Worm (Caenorhabditis elegans): ENCODE measurements around the gene Y57E12B.4.

DNA sequence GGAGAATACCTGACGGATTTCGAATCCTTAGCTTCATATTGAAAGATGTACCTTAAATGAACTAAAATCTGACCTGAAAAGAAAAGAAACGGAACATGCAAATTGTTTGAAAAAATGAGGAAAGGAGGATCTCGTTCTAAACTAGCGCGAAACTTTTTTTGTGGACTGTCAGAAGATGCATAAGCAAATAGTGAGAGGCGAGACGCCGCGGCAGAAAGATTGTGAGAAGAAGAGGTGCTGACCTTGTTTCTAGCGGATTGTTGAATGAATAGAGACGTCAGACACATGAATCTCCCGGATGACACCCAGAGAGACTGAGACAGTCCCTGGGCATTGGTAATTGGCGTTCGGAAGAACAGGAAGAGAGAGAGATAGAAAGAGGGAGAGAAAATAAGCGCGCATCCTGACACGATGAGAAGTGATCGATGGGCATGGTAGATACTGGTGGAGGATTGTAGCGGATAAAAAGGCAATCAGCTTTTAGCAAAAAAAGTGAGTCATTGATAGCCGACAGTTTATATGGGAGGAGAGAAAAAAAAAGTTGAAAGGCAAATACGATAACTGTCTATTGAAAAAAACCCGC lies 22.7 kb upstream of the Y57E12B.4 start, which contains the start of gene ptr-15:
- TF ChIP-seq unc-42 (tag; optimal IDR thresholded peaks at IDR 0.05), result no peak
- no peak for TF ChIP-seq pqm-1 (tag; optimal IDR thresholded peaks at IDR 0.05)
- no peak for TF ChIP-seq ets-4 (tag; optimal IDR thresholded peaks at IDR 0.05)
- TF ChIP-seq ceh-19 (GFP tag; optimal IDR thresholded peaks at IDR 0.05), result no peak
- no peak for TF ChIP-seq ama-1 (optimal IDR thresholded peaks at IDR 0.05)
- TF ChIP-seq fkh-10 (GFP tag; optimal IDR thresholded peaks at IDR 0.05), result no peak
- TF ChIP-seq elt-2 (tag; optimal IDR thresholded peaks at IDR 0.05), result no peak
- TF ChIP-seq unc-55 (GFP tag; optimal IDR thresholded peaks at IDR 0.05), result peak; percentile 30
- TF ChIP-seq fax-1 (tag; optimal IDR thresholded peaks at IDR 0.05), result no peak
- no peak for TF ChIP-seq nhr-11 (tag; optimal IDR thresholded peaks at IDR 0.05)
- TF ChIP-seq fkh-6 (tag; optimal IDR thresholded peaks at IDR 0.05), result no peak
- TF ChIP-seq nfya-1 (tag; optimal IDR thresholded peaks at IDR 0.05), result peak; percentile 11
- no peak for TF ChIP-seq sox-4 (tag; optimal IDR thresholded peaks at IDR 0.05)
- TF ChIP-seq C38D4.7 (GFP tag; optimal IDR thresholded peaks at IDR 0.05), result no peak

All from whole organism, late embryonic.